Fruit fly (Drosophila melanogaster): ENCODE data around the gene CG34345.

CG34345 gene

DNA sequence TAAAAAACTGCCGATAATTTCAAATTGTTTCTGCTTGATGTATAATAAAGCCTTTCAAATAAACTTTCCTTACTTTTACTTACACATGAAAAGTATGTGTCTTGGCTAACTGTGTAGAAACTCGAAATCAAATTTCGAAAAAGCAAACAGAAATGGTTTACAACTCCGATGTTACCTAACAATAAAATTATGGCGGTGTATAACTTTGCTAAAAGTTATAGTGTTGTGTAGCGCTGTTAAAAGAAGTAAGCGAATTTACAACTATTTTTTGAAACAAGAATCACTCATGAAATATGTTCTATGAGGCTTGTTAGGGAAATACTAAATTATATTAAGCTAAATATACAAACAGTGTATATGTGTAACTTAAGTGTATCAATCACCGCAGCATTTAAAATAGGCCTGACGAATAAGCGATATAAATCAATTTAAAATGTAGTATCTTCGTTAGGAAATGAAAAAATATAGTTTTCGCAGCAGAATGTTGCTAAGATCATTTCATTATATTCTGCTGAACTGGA is at the start of gene CG34345 (continued):
- no peak for TF ChIP-seq CG3065 (GFP tag; optimal IDR thresholded peaks at IDR 0.05)
- peak; percentile 50; the same call in 2 of the 3 replicates for TF ChIP-seq CG16813 (GFP tag; IDR thresholded peaks at IDR 0.05; ENCODE audit: partially characterized antibody)
- peak; percentile 43 for TF ChIP-seq pzg (GFP tag; optimal IDR thresholded peaks at IDR 0.05)
- TF ChIP-seq Optix (GFP tag; IDR thresholded peaks at IDR 0.05): no peak
- no peak for TF ChIP-seq oc (tag; optimal IDR thresholded peaks at IDR 0.05)
- no peak for TF ChIP-seq Atf3 (GFP tag; optimal IDR thresholded peaks at IDR 0.05)
- TF ChIP-seq en (GFP tag; optimal IDR thresholded peaks at IDR 0.05): no peak
- TF ChIP-seq disco-r (GFP tag; optimal IDR thresholded peaks at IDR 0.05): no peak
- TF ChIP-seq CG3407 (GFP tag; optimal IDR thresholded peaks at IDR 0.05): no peak
- TF ChIP-seq zen2 (GFP tag; IDR thresholded peaks at IDR 0.05; ENCODE audit: partially characterized antibody): peak; percentile 80
- no peak for TF ChIP-seq kah (GFP tag; optimal IDR thresholded peaks at IDR 0.05)
- TF ChIP-seq CG32532 (GFP tag; IDR thresholded peaks at IDR 0.05): peak; percentile 30; the same call in 1 of the 2 replicates
- peak; percentile 52 for TF ChIP-seq Rfx (GFP tag; IDR thresholded peaks at IDR 0.05)
- no peak for TF ChIP-seq NFAT (GFP tag; IDR thresholded peaks at IDR 0.05)
- no peak for TF ChIP-seq CG30431 (GFP tag; optimal IDR thresholded peaks at IDR 0.05)
- TF ChIP-seq Side (GFP tag; optimal IDR thresholded peaks at IDR 0.05): no peak
- TF ChIP-seq ATbp (GFP tag; optimal IDR thresholded peaks at IDR 0.05): no peak
- TF ChIP-seq trem (tag; optimal IDR thresholded peaks at IDR 0.05): peak; percentile 62
- TF ChIP-seq Oaz (GFP tag; IDR thresholded peaks at IDR 0.05): no peak
- peak; percentile 72 for TF ChIP-seq hbn (GFP tag; IDR thresholded peaks at IDR 0.05; ENCODE audit: partially characterized antibody)
- TF ChIP-seq Asciz (GFP tag; optimal IDR thresholded peaks at IDR 0.05): no peak
- no peak for TF ChIP-seq usp (GFP tag; optimal IDR thresholded peaks at IDR 0.05)
- TF ChIP-seq Kr (GFP tag; optimal IDR thresholded peaks at IDR 0.05): no peak
- no peak for TF ChIP-seq CG2889 (GFP tag; IDR thresholded peaks at IDR 0.05)
- TF ChIP-seq Bgb (GFP tag; IDR thresholded peaks at IDR 0.05; ENCODE audit: partially characterized antibody): peak; percentile 77
- TF ChIP-seq nau (GFP tag; optimal IDR thresholded peaks at IDR 0.05): no peak
- TF ChIP-seq NfI (GFP tag; optimal IDR thresholded peaks at IDR 0.05): no peak
- no peak for TF ChIP-seq CG12769 (tag; optimal IDR thresholded peaks at IDR 0.05)
- TF ChIP-seq BtbVII (GFP tag; optimal IDR thresholded peaks at IDR 0.05): no peak
- TF ChIP-seq croc (GFP tag; conservative IDR thresholded peaks at IDR 0.05): no peak
- no peak for TF ChIP-seq Nf-YB (GFP tag; optimal IDR thresholded peaks at IDR 0.05)
- no peak for TF ChIP-seq YL-1 (GFP tag; optimal IDR thresholded peaks at IDR 0.05)
- TF ChIP-seq gce (GFP tag; IDR thresholded peaks at IDR 0.05): no peak
- TF ChIP-seq run (tag; optimal IDR thresholded peaks at IDR 0.05): no peak
- TF ChIP-seq Max (GFP tag; optimal IDR thresholded peaks at IDR 0.05): no peak
- no peak for TF ChIP-seq Ptx1 (GFP tag; IDR thresholded peaks at IDR 0.05)
- no peak for TF ChIP-seq CG2129 (GFP tag; IDR thresholded peaks at IDR 0.05; ENCODE audit: partially characterized antibody)
- TF ChIP-seq CG8281 (tag; optimal IDR thresholded peaks at IDR 0.05): no peak
- TF ChIP-seq CG2120 (GFP tag; optimal IDR thresholded peaks at IDR 0.05): peak; percentile 50
- no peak for TF ChIP-seq MTF-1 (GFP tag; optimal IDR thresholded peaks at IDR 0.05; ENCODE audit: borderline replicate concordance)
- no peak for TF ChIP-seq Awh (GFP tag; IDR thresholded peaks at IDR 0.05)
- no peak for TF ChIP-seq wek (GFP tag; optimal IDR thresholded peaks at IDR 0.05)
- peak; percentile 5 for TF ChIP-seq zf30C (GFP tag; optimal IDR thresholded peaks at IDR 0.05)
- no peak for TF ChIP-seq Sox102F (GFP tag; optimal IDR thresholded peaks at IDR 0.05)
- no peak for TF ChIP-seq nerfin-1 (tag; optimal IDR thresholded peaks at IDR 0.05)
- no peak for TF ChIP-seq Lim3 (GFP tag; IDR thresholded peaks at IDR 0.05)
- peak; percentile 2 for TF ChIP-seq CG3163 (GFP tag; optimal IDR thresholded peaks at IDR 0.05)
- no peak for TF ChIP-seq lov (optimal IDR thresholded peaks at IDR 0.05)
- TF ChIP-seq lov (GFP tag; IDR thresholded peaks at IDR 0.05): no peak
- TF ChIP-seq ind (GFP tag; optimal IDR thresholded peaks at IDR 0.05): no peak
- no peak for TF ChIP-seq Eip74EF (GFP tag; optimal IDR thresholded peaks at IDR 0.05)

Measured in whole organism, embryonic.